Fruit fly (Drosophila melanogaster): ENCODE measurements around the gene Srrm1.

The Srrm1 gene

DNA sequence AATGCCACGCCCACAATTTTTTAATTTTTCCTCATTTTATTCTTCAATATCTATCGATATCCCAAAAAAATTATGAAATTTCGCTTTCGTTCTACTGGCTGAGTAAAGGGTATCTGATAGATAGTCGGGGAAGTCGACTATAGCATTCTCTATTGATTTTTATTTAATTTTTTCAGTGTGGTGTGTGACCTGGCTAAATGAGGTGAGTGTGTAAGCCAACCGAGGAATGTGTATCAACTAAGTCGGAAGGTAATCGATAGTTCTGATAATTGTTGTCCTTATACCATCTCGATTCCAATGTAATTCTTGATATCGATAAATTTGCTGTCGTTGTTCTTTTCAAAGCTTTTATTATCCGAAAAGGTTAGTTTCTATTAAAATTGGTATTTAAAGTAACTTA is 30.1 kb upstream of the Srrm1 start, which contains the start of gene CG11263 (continued):
- TF ChIP-seq Lpt (GFP tag; optimal IDR thresholded peaks at IDR 0.05) = no peak
- TF ChIP-seq Fer1 (GFP tag; optimal IDR thresholded peaks at IDR 0.05) = peak; percentile 35
- no peak for TF ChIP-seq CG2202 (tag; optimal IDR thresholded peaks at IDR 0.05)
- TF ChIP-seq Nf-YA (GFP tag; IDR thresholded peaks at IDR 0.05) = no peak
- TF ChIP-seq cas (GFP tag; IDR thresholded peaks at IDR 0.05) = no peak
- peak; percentile 36; the same call in 1 of the 2 replicates for TF ChIP-seq ssp (GFP tag; IDR thresholded peaks at IDR 0.05)
- peak; percentile 39 for TF ChIP-seq Hr3 (GFP tag; optimal IDR thresholded peaks at IDR 0.05)
- TF ChIP-seq MESR4 (GFP tag; optimal IDR thresholded peaks at IDR 0.05) = no peak
- peak; percentile 29 for TF ChIP-seq Atf3 (GFP tag; optimal IDR thresholded peaks at IDR 0.05)
- TF ChIP-seq schlank (tag; optimal IDR thresholded peaks at IDR 0.05) = no peak
- TF ChIP-seq CG12219 (GFP tag; optimal IDR thresholded peaks at IDR 0.05) = no peak
- TF ChIP-seq trem (tag; optimal IDR thresholded peaks at IDR 0.05) = peak; percentile 41
- TF ChIP-seq kah (GFP tag; optimal IDR thresholded peaks at IDR 0.05) = no peak
- TF ChIP-seq jumu (GFP tag; optimal IDR thresholded peaks at IDR 0.05) = peak; percentile 34
- no peak for TF ChIP-seq HLHmδ (GFP tag; optimal IDR thresholded peaks at IDR 0.05)
- TF ChIP-seq ro (GFP tag; IDR thresholded peaks at IDR 0.05) = no peak
- peak; percentile 73 for TF ChIP-seq Xbp1 (GFP tag; optimal IDR thresholded peaks at IDR 0.05)
- TF ChIP-seq zen2 (GFP tag; IDR thresholded peaks at IDR 0.05; ENCODE audit: partially characterized antibody) = peak; percentile 74
- TF ChIP-seq CG15269 (tag; optimal IDR thresholded peaks at IDR 0.05) = peak; percentile 28
- peak; percentile 64 for TF ChIP-seq HLH54F (GFP tag; optimal IDR thresholded peaks at IDR 0.05)
- TF ChIP-seq CG17361 (GFP tag; IDR thresholded peaks at IDR 0.05) = peak; percentile 37; the same call in 1 of the 3 replicates
- no peak for TF ChIP-seq da (GFP tag; optimal IDR thresholded peaks at IDR 0.05)
- no peak for TF ChIP-seq CG15073 (GFP tag; optimal IDR thresholded peaks at IDR 0.05)
- no peak for TF ChIP-seq CG32767 (GFP tag; IDR thresholded peaks at IDR 0.05)
- peak; percentile 65 for TF ChIP-seq CG13624 (GFP tag; optimal IDR thresholded peaks at IDR 0.05)
- no peak for TF ChIP-seq Kr (GFP tag; optimal IDR thresholded peaks at IDR 0.05)
- peak; percentile 46 for TF ChIP-seq unpg (GFP tag; optimal IDR thresholded peaks at IDR 0.05)
- no peak for TF ChIP-seq otp (GFP tag; IDR thresholded peaks at IDR 0.05)
- TF ChIP-seq CG6683 (GFP tag; optimal IDR thresholded peaks at IDR 0.05) = peak; percentile 1
- no peak for TF ChIP-seq CG9437 (GFP tag; optimal IDR thresholded peaks at IDR 0.05)
- TF ChIP-seq odd (GFP tag; optimal IDR thresholded peaks at IDR 0.05) = no peak
- peak; percentile 74 for TF ChIP-seq CG2120 (GFP tag; optimal IDR thresholded peaks at IDR 0.05)
- peak in 1 of 2 experiments; percentile 49 for TF ChIP-seq crp (GFP tag; optimal IDR thresholded peaks at IDR 0.05)
- peak; percentile 70 for TF ChIP-seq Hsf (GFP tag; optimal IDR thresholded peaks at IDR 0.05)
- no peak for TF ChIP-seq CG17568 (GFP tag; optimal IDR thresholded peaks at IDR 0.05)
- peak; percentile 24 for TF ChIP-seq CG8089 (GFP tag; optimal IDR thresholded peaks at IDR 0.05)
- no peak for TF ChIP-seq usp (GFP tag; optimal IDR thresholded peaks at IDR 0.05)
- peak; percentile 2 for TF ChIP-seq scrt (GFP tag; optimal IDR thresholded peaks at IDR 0.05)
- no peak for TF ChIP-seq CG17186 (GFP tag; optimal IDR thresholded peaks at IDR 0.05)
- no peak; the same call in 2 of the 3 replicates for TF ChIP-seq CG11560 (tag; IDR thresholded peaks at IDR 0.05)
- TF ChIP-seq CG42726 (GFP tag; IDR thresholded peaks at IDR 0.05; ENCODE audit: partially characterized antibody) = peak; percentile 65; the same call in 1 of the 2 replicates
- no peak for TF ChIP-seq CG9797 (GFP tag; optimal IDR thresholded peaks at IDR 0.05)
- TF ChIP-seq tx (GFP tag; optimal IDR thresholded peaks at IDR 0.05) = peak; percentile 56
- peak; percentile 50 for TF ChIP-seq CG4854 (GFP tag; optimal IDR thresholded peaks at IDR 0.05)
- TF ChIP-seq Atf6 (GFP tag; IDR thresholded peaks at IDR 0.05) = no peak
- TF ChIP-seq CG14965 (GFP tag; optimal IDR thresholded peaks at IDR 0.05; ENCODE audit: borderline replicate concordance) = no peak
- no peak for TF ChIP-seq CG2678 (tag; optimal IDR thresholded peaks at IDR 0.05)
- no peak for TF ChIP-seq insv (GFP tag; optimal IDR thresholded peaks at IDR 0.05)
- no peak for TF ChIP-seq Hmx (GFP tag; optimal IDR thresholded peaks at IDR 0.05)
- peak; percentile 45 for TF ChIP-seq CHES-1-like (GFP tag; optimal IDR thresholded peaks at IDR 0.05)
- no peak for TF ChIP-seq fd102C (GFP tag; optimal IDR thresholded peaks at IDR 0.05)
